Fruit fly (Drosophila melanogaster) whole organism, embryonic: ENCODE data around the gene CG14511.
A peak's percentile ranks its signal among the peaks of the same experiment; 100 is the strongest.

Experiments
- Atf3 ChIP-seq: fragments of 200-800 bp; sonication (Bioruptor generic); optimal IDR thresholded peaks from 3 replicates; lab custom pipeline; 2016; ENCODE audit warnings: missing biosample characterization, missing genetic modification characterization
- CG10959 ChIP-seq: fragments of 200-800 bp; sonication (Bioruptor generic); IDR thresholded peaks from 2 replicates; pipeline ENCODE4 v1.3.6; 2022; ENCODE audit warnings: missing biosample characterization, missing genetic modification characterization
- CG14050 ChIP-seq: fragments of 200-800 bp; sonication (Bioruptor generic); IDR thresholded peaks from 3 replicates; pipeline ENCODE4 v1.3.6; 2022; ENCODE audit warnings: missing biosample characterization, missing genetic modification characterization
- CG17912 ChIP-seq: fragments of 200-800 bp; sonication (Bioruptor generic); optimal IDR thresholded peaks from 2 replicates; lab custom pipeline; 2018; ENCODE audit warnings: missing biosample characterization, mild to moderate bottlenecking, missing genetic modification characterization
- CG2199 ChIP-seq: fragments of 200-800 bp; sonication (Bioruptor generic); IDR thresholded peaks from 3 replicates; pipeline ENCODE4 v1.3.6; 2022; ENCODE audit warnings: missing biosample characterization, missing genetic modification characterization
- CG2889 ChIP-seq: fragments of 200-800 bp; sonication (Bioruptor generic); IDR thresholded peaks from 3 replicates; pipeline ENCODE4 v1.3.6; 2022; ENCODE audit warnings: missing biosample characterization, missing genetic modification characterization
- CG42726 ChIP-seq: fragments of 200-800 bp; sonication (Bioruptor generic); IDR thresholded peaks from 2 replicates; pipeline ENCODE4 v1.3.6; 2022; ENCODE audit warnings: missing biosample characterization, missing genetic modification characterization; ENCODE audit not compliant: partially characterized antibody
- CG4360 ChIP-seq: fragments of 200-800 bp; sonication (Bioruptor generic); IDR thresholded peaks from 2 replicates; pipeline ENCODE4 v1.3.6; 2022; ENCODE audit warnings: missing biosample characterization, missing genetic modification characterization
- CG6254 ChIP-seq: fragments of 200-800 bp; sonication (Bioruptor generic); optimal IDR thresholded peaks from 3 replicates; lab custom pipeline; 2017; ENCODE audit warnings: mild to moderate bottlenecking, missing biosample characterization, missing genetic modification reagents, missing genetic modification characterization
- CG7987 ChIP-seq: fragments of 200-800 bp; sonication (Bioruptor generic); optimal IDR thresholded peaks from 2 replicates; lab custom pipeline; 2018; ENCODE audit warnings: missing biosample characterization, mild to moderate bottlenecking, missing genetic modification characterization, moderate library complexity
- CG9727 ChIP-seq: fragments of 200-800 bp; sonication (Bioruptor generic); optimal IDR thresholded peaks from 3 replicates; lab custom pipeline; 2017; ENCODE audit warnings: missing biosample characterization, mild to moderate bottlenecking, missing genetic modification characterization
- CG9817 ChIP-seq: fragments of 200-800 bp; sonication (Bioruptor generic); optimal IDR thresholded peaks from 2 replicates; lab custom pipeline; 2018; ENCODE audit warnings: missing biosample characterization, mild to moderate bottlenecking, missing genetic modification characterization, moderate library complexity
- CG9932 ChIP-seq: fragments of 200-800 bp; sonication (Bioruptor generic); IDR thresholded peaks from 2 replicates; pipeline ENCODE4 v1.3.6; 2022; ENCODE audit warnings: missing biosample characterization, missing genetic modification characterization
- CHES-1-like ChIP-seq: fragments of 200-800 bp; sonication (Bioruptor generic); optimal IDR thresholded peaks from 2 replicates; lab custom pipeline; 2016; ENCODE audit warnings: missing biosample characterization, missing genetic modification characterization
- CTCF ChIP-seq: fragments of 200-800 bp; sonication (Bioruptor generic); optimal IDR thresholded peaks from 2 replicates; lab custom pipeline; 2017; ENCODE audit warnings: missing biosample characterization, mild to moderate bottlenecking, missing genetic modification characterization, moderate library complexity
- Chrac-16 ChIP-seq: fragments of 200-800 bp; sonication (Bioruptor generic); optimal IDR thresholded peaks from 3 replicates; lab custom pipeline; 2016; ENCODE audit warnings: missing biosample characterization, missing genetic modification characterization
- Dad ChIP-seq: fragments of 200-800 bp; sonication (Bioruptor generic); optimal IDR thresholded peaks from 3 replicates; lab custom pipeline; 2016; ENCODE audit warnings: missing biosample characterization, missing genetic modification characterization
- Doc2 ChIP-seq: fragments of 200-800 bp; sonication (Bioruptor generic); IDR thresholded peaks from 2 replicates; pipeline ENCODE4 v1.3.6; 2022; ENCODE audit warnings: missing biosample characterization, missing genetic modification characterization
- Hr3 ChIP-seq: fragments of 200-800 bp; sonication (Bioruptor generic); optimal IDR thresholded peaks from 3 replicates; lab custom pipeline; 2016; ENCODE audit warnings: missing biosample characterization, missing genetic modification characterization
- Mrtf ChIP-seq: fragments of 200-800 bp; sonication (Bioruptor generic); IDR thresholded peaks from 3 replicates; pipeline ENCODE4 v1.3.6; 2022; ENCODE audit warnings: missing biosample characterization, missing genetic modification characterization
- Myb ChIP-seq: fragments of 200-800 bp; sonication (Bioruptor generic); optimal IDR thresholded peaks from 2 replicates; lab custom pipeline; 2016; ENCODE audit warnings: missing biosample characterization, missing genetic modification characterization
- NC2β ChIP-seq: fragments of 200-800 bp; sonication (Bioruptor generic); optimal IDR thresholded peaks from 2 replicates; lab custom pipeline; 2016; ENCODE audit warnings: missing biosample characterization, missing genetic modification characterization
- Nf-YB ChIP-seq: fragments of 200-800 bp; sonication (Bioruptor generic); optimal IDR thresholded peaks from 3 replicates; lab custom pipeline; 2019; ENCODE audit warnings: missing biosample characterization, mild to moderate bottlenecking, missing genetic modification characterization, moderate library complexity
- Pdp1 ChIP-seq, 2 experiments: fragments of 200-800 bp; sonication (Bioruptor generic); optimal IDR thresholded peaks; 3 replicates each; lab custom pipeline; 2016; ENCODE audit warnings: missing biosample characterization in 2 of 2, missing genetic modification characterization in 2 of 2, mild to moderate bottlenecking in 1 of 2, moderate library complexity in 1 of 2
- Rx ChIP-seq: fragments of 200-800 bp; sonication (Bioruptor generic); IDR thresholded peaks from 2 replicates; pipeline ENCODE4 v1.3.6; 2022; ENCODE audit warnings: missing biosample characterization, missing genetic modification characterization
- Sry-δ ChIP-seq: fragments of 200-800 bp; sonication (Bioruptor generic); optimal IDR thresholded peaks from 2 replicates; lab custom pipeline; 2016; ENCODE audit warnings: missing biosample characterization, missing genetic modification characterization
- ab ChIP-seq: fragments of 200-800 bp; sonication (Bioruptor generic); optimal IDR thresholded peaks from 2 replicates; lab custom pipeline; 2016; ENCODE audit warnings: missing biosample characterization, missing genetic modification characterization
- amos ChIP-seq: fragments of 200-800 bp; sonication (Bioruptor generic); IDR thresholded peaks from 2 replicates; pipeline ENCODE4 v1.3.6; 2022; ENCODE audit warnings: missing biosample characterization, missing genetic modification characterization; ENCODE audit not compliant: partially characterized antibody
- aop ChIP-seq: fragments of 200-800 bp; sonication (Bioruptor generic); IDR thresholded peaks from 2 replicates; pipeline ENCODE4 v1.3.6; 2022; ENCODE audit warnings: missing biosample characterization, missing genetic modification characterization
- bowl ChIP-seq: fragments of 200-800 bp; sonication (Bioruptor generic); IDR thresholded peaks from 2 replicates; pipeline ENCODE4 v1.3.6; 2022; ENCODE audit warnings: missing biosample characterization, missing genetic modification characterization
- bsh ChIP-seq, 2 experiments: fragments of 200-800 bp; sonication (Bioruptor generic); optimal IDR thresholded peaks; 2 replicates each; lab custom pipeline; 2017 to 2018; ENCODE audit warnings: mild to moderate bottlenecking in 2 of 2, missing biosample characterization in 2 of 2, missing genetic modification characterization in 2 of 2, moderate library complexity in 1 of 2
- cg ChIP-seq: fragments of 200-800 bp; sonication (Bioruptor generic); optimal IDR thresholded peaks from 3 replicates; lab custom pipeline; 2019; ENCODE audit warnings: missing biosample characterization, mild to moderate bottlenecking, missing genetic modification characterization, moderate library complexity
- chm ChIP-seq: fragments of 200-800 bp; sonication (Bioruptor generic); IDR thresholded peaks from 2 replicates; pipeline ENCODE4 v1.3.6; 2022; ENCODE audit warnings: missing biosample characterization, missing genetic modification characterization
- disco-r ChIP-seq: fragments of 200-800 bp; sonication (Bioruptor generic); optimal IDR thresholded peaks from 2 replicates; lab custom pipeline; 2016; ENCODE audit warnings: missing biosample characterization, missing genetic modification characterization
- dm ChIP-seq: fragments of 200-800 bp; sonication (Bioruptor generic); optimal IDR thresholded peaks from 3 replicates; lab custom pipeline; 2016; ENCODE audit warnings: missing biosample characterization, missing genetic modification characterization
- dpn ChIP-seq, 2 experiments: fragments of 200-800 bp; sonication (Bioruptor generic); optimal IDR thresholded peaks; 3 replicates each; lab custom pipeline; 2016; ENCODE audit warnings: missing biosample characterization in 2 of 2, missing genetic modification characterization in 2 of 2
- esg ChIP-seq: fragments of 200-800 bp; sonication (Bioruptor generic); conservative IDR thresholded peaks from 2 replicates; pipeline ENCODE4 v1.3.6; 2022; ENCODE audit warnings: missing biosample characterization, missing genetic modification characterization
- fu2 ChIP-seq: fragments of 200-800 bp; sonication (Bioruptor generic); optimal IDR thresholded peaks from 2 replicates; lab custom pipeline; 2016; ENCODE audit warnings: missing biosample characterization, missing genetic modification characterization
- gce ChIP-seq: fragments of 200-800 bp; sonication (Bioruptor generic); IDR thresholded peaks from 3 replicates; pipeline ENCODE4 v1.3.6; 2022; ENCODE audit warnings: missing biosample characterization, missing genetic modification characterization
- gcm ChIP-seq: fragments of 200-800 bp; sonication (Bioruptor generic); optimal IDR thresholded peaks from 2 replicates; lab custom pipeline; 2019; ENCODE audit warnings: missing biosample characterization, mild to moderate bottlenecking, missing genetic modification characterization, moderate library complexity
- hb ChIP-seq: fragments of 200-800 bp; sonication (Bioruptor generic); IDR thresholded peaks from 3 replicates; pipeline ENCODE4 v1.3.6; 2022; ENCODE audit warnings: missing biosample characterization, missing genetic modification characterization; ENCODE audit not compliant: partially characterized antibody
- kni ChIP-seq: fragments of 200-800 bp; sonication (Bioruptor generic); optimal IDR thresholded peaks from 3 replicates; lab custom pipeline; 2017; ENCODE audit warnings: mild to moderate bottlenecking, missing biosample characterization, missing genetic modification reagents, missing genetic modification characterization
- ro ChIP-seq: fragments of 200-800 bp; sonication (Bioruptor generic); IDR thresholded peaks from 2 replicates; pipeline ENCODE4 v1.3.6; 2022; ENCODE audit warnings: missing biosample characterization, missing genetic modification characterization
- scrt ChIP-seq: fragments of 200-800 bp; sonication (Bioruptor generic); optimal IDR thresholded peaks from 2 replicates; lab custom pipeline; 2018; ENCODE audit warnings: missing biosample characterization, mild to moderate bottlenecking, missing genetic modification characterization, moderate library complexity
- seq ChIP-seq: fragments of 200-800 bp; sonication (Bioruptor generic); IDR thresholded peaks from 2 replicates; pipeline ENCODE4 v1.3.6; 2022; ENCODE audit warnings: missing biosample characterization, missing genetic modification characterization
- sqz ChIP-seq: fragments of 200-800 bp; sonication (Bioruptor generic); optimal IDR thresholded peaks from 3 replicates; lab custom pipeline; 2018; ENCODE audit warnings: missing biosample characterization, mild to moderate bottlenecking, missing genetic modification characterization
- stc ChIP-seq: fragments of 200-800 bp; sonication (Bioruptor generic); IDR thresholded peaks from 2 replicates; pipeline ENCODE4 v1.3.6; 2022; ENCODE audit warnings: missing biosample characterization, missing genetic modification characterization
- tgo ChIP-seq: fragments of 200-800 bp; sonication (Bioruptor generic); IDR thresholded peaks from 3 replicates; pipeline ENCODE4 v1.3.6; 2022; ENCODE audit warnings: missing biosample characterization, missing genetic modification characterization
- toy ChIP-seq: fragments of 200-800 bp; sonication (Bioruptor generic); IDR thresholded peaks from 2 replicates; pipeline ENCODE4 v1.3.6; 2022; ENCODE audit warnings: missing biosample characterization, missing genetic modification characterization
- ttk ChIP-seq: fragments of 200-800 bp; sonication (Bioruptor generic); IDR thresholded peaks from 2 replicates; pipeline ENCODE4 v2.1.2; 2022; ENCODE audit warnings: missing biosample characterization, missing genetic modification characterization
- twi ChIP-seq: fragments of 200-800 bp; optimal IDR thresholded peaks from 2 replicates; lab custom pipeline; 2019; ENCODE audit warnings: missing biosample characterization, mild to moderate bottlenecking, missing genetic modification characterization, moderate library complexity

The CG14511 gene

DNA sequence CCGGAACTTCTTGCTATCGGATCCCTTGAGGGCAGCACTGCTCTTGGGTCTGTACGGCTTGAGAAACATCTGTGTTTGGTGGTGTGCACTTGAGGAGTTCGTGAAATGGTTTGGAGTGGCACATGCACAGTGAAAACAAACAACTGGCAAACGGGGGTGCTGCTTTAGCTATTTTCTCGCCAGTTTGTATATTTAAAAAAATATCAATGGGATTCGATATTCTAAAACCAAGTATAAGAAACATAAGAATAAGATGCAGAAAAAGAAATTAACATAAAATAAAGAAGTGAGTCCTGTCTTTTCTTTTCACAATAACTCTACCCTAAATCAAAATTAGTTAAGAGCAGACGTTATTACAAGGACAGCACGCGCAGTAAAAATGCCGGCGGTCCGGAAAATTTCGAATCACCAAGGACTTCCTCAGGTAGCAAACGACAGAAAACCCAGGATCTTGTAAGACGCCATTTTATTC is 5.0 kb upstream of the CG14511 start, which contains the start of gene eIF2D (continued):
- TF ChIP-seq scrt, result no peak
- no peak for TF ChIP-seq hb (GFP tag; lab: Robert Waterston, UW)
- peak; percentile 33 for TF ChIP-seq dm (GFP tag; lab: Kevin White, UChicago)
- TF ChIP-seq CG14050 (GFP tag; lab: Robert Waterston, UW), result peak; percentile 15; the same call in 1 of the 3 replicates
- peak; percentile 1 to 61 for TF ChIP-seq bsh (GFP tag; optimal IDR thresholded peaks at IDR 0.05; lab: Kevin White, UChicago)
- no peak for TF ChIP-seq cg (GFP tag; lab: Kevin White, UChicago)
- TF ChIP-seq dpn (GFP tag; optimal IDR thresholded peaks at IDR 0.05; lab: Kevin White, UChicago), result peak; percentile 29 to 50
- no peak for TF ChIP-seq CG2889
- no peak for TF ChIP-seq sqz (GFP tag; lab: Kevin White, UChicago)
- TF ChIP-seq Pdp1 (GFP tag; optimal IDR thresholded peaks at IDR 0.05; lab: Kevin White, UChicago), result peak; percentile 29 to 45
- TF ChIP-seq CG9727 (GFP tag; lab: Kevin White, UChicago), result peak; percentile 54
- peak; percentile 5 for TF ChIP-seq NC2β (GFP tag; lab: Kevin White, UChicago)
- peak; percentile 19 for TF ChIP-seq Nf-YB
- TF ChIP-seq ab (GFP tag; lab: Kevin White, UChicago), result no peak
- TF ChIP-seq seq (GFP tag; lab: Robert Waterston, UW), result 0 out of 2 replicates have a peak, but pooled peaks have one; percentile 42
- TF ChIP-seq Rx, result 0 out of 2 replicates have a peak, but pooled peaks have one; percentile 48
- no peak for TF ChIP-seq ro (GFP tag; lab: Robert Waterston, UW)
- TF ChIP-seq CG17912, result no peak
- TF ChIP-seq CG9932 (GFP tag; lab: Robert Waterston, UW), result peak; percentile 62
- no peak for TF ChIP-seq aop
- TF ChIP-seq Chrac-16 (GFP tag; lab: Kevin White, UChicago), result peak; percentile 50
- no peak for TF ChIP-seq bowl (GFP tag; lab: Robert Waterston, UW)
- TF ChIP-seq Atf3 (GFP tag; lab: Kevin White, UChicago), result no peak
- peak; percentile 61; the same call in 1 of the 3 replicates for TF ChIP-seq Mrtf
- peak; percentile 46 for TF ChIP-seq CG9817 (tag; lab: Kevin White, UChicago)
- TF ChIP-seq kni, result peak; percentile 24
- TF ChIP-seq Hr3 (GFP tag; lab: Kevin White, UChicago), result peak; percentile 27
- no peak for TF ChIP-seq CG7987 (GFP tag; lab: Kevin White, UChicago)
- no peak for TF ChIP-seq toy
- no peak for TF ChIP-seq CHES-1-like (GFP tag; lab: Kevin White, UChicago)
- peak; percentile 55 for TF ChIP-seq twi (tag; lab: Kevin White, UChicago)
- peak; percentile 49; the same call in 2 of the 3 replicates for TF ChIP-seq tgo (GFP tag; lab: Robert Waterston, UW)
- TF ChIP-seq CG42726 (GFP tag; lab: Robert Waterston, UW), result no peak
- no peak for TF ChIP-seq CTCF (GFP tag; lab: Kevin White, UChicago)
- peak; percentile 26 for TF ChIP-seq gcm
- no peak for TF ChIP-seq disco-r (GFP tag; lab: Kevin White, UChicago)
- peak; percentile 45; the same call in 1 of the 2 replicates for TF ChIP-seq stc (GFP tag; lab: Robert Waterston, UW)
- no peak for TF ChIP-seq CG10959 (GFP tag; lab: Robert Waterston, UW)
- peak; percentile 10; the same call in 1 of the 2 replicates for TF ChIP-seq esg
- peak; percentile 24 for TF ChIP-seq Sry-δ (GFP tag; lab: Kevin White, UChicago)
- TF ChIP-seq CG4360, result 0 out of 2 replicates have a peak, but pooled peaks have one; percentile 34
- peak; percentile 44 for TF ChIP-seq Myb (GFP tag; lab: Kevin White, UChicago)
- TF ChIP-seq amos, result no peak
- no peak for TF ChIP-seq fu2 (GFP tag; lab: Kevin White, UChicago)
- no peak for TF ChIP-seq Doc2 (GFP tag; lab: Robert Waterston, UW)
- TF ChIP-seq gce (GFP tag; lab: Robert Waterston, UW), result 0 out of 3 replicates have a peak, but pooled peaks have one; percentile 9
- peak; percentile 43 for TF ChIP-seq CG6254 (GFP tag; lab: Kevin White, UChicago)
- peak; percentile 26 for TF ChIP-seq Dad (GFP tag; lab: Kevin White, UChicago)
- peak; percentile 40; the same call in 1 of the 3 replicates for TF ChIP-seq CG2199 (GFP tag; lab: Robert Waterston, UW)
- peak; percentile 72 for TF ChIP-seq chm
- peak; percentile 62 for TF ChIP-seq ttk
